Fruit fly (Drosophila melanogaster) whole organism, embryonic: ENCODE data around the gene CG43345.

ENCODE experiments used
- Adf1 ChIP-seq: fragments of 200-800 bp; sonication (Bioruptor generic); IDR thresholded peaks from 2 replicates; pipeline ENCODE4 v1.3.6; 2022; ENCODE audit warnings: missing biosample characterization, missing genetic modification characterization
- Antp ChIP-seq: fragments of 200-800 bp; sonication (Bioruptor generic); optimal IDR thresholded peaks from 3 replicates; lab custom pipeline; 2016; ENCODE audit warnings: missing biosample characterization, missing genetic modification characterization
- BtbVII ChIP-seq: fragments of 200-800 bp; sonication (Bioruptor generic); optimal IDR thresholded peaks from 3 replicates; lab custom pipeline; 2017; ENCODE audit warnings: missing biosample characterization, mild to moderate bottlenecking, missing genetic modification characterization
- CG10209 ChIP-seq: fragments of 200-800 bp; sonication (Bioruptor generic); optimal IDR thresholded peaks from 3 replicates; lab custom pipeline; 2017; ENCODE audit warnings: missing biosample characterization, mild to moderate bottlenecking, missing genetic modification characterization, missing genetic modification reagents
- CG10462 ChIP-seq: fragments of 200-800 bp; sonication (Bioruptor generic); optimal IDR thresholded peaks from 2 replicates; lab custom pipeline; 2016; ENCODE audit warnings: missing biosample characterization, missing genetic modification characterization
- CG10654 ChIP-seq: fragments of 200-800 bp; sonication (Bioruptor generic); optimal IDR thresholded peaks from 2 replicates; lab custom pipeline; 2016; ENCODE audit warnings: missing biosample characterization, missing genetic modification characterization
- CG12769 ChIP-seq: fragments of 200-800 bp; sonication (Bioruptor generic); optimal IDR thresholded peaks from 2 replicates; lab custom pipeline; 2019; ENCODE audit warnings: missing biosample characterization, mild to moderate bottlenecking, missing genetic modification characterization, moderate library complexity
- CG13894 ChIP-seq: fragments of 200-800 bp; sonication (Bioruptor generic); optimal IDR thresholded peaks from 3 replicates; lab custom pipeline; 2018; ENCODE audit warnings: missing biosample characterization, mild to moderate bottlenecking, missing genetic modification characterization, moderate library complexity
- CG14667 ChIP-seq: fragments of 200-800 bp; sonication (Bioruptor generic); IDR thresholded peaks from 2 replicates; pipeline ENCODE4 v1.3.6; 2022; ENCODE audit warnings: missing biosample characterization, missing genetic modification characterization
- CG17328 ChIP-seq: fragments of 200-800 bp; sonication (Bioruptor generic); IDR thresholded peaks from 2 replicates; pipeline ENCODE4 v1.3.6; 2022; ENCODE audit warnings: missing biosample characterization, missing genetic modification characterization
- CG17912 ChIP-seq: fragments of 200-800 bp; sonication (Bioruptor generic); optimal IDR thresholded peaks from 2 replicates; lab custom pipeline; 2018; ENCODE audit warnings: missing biosample characterization, mild to moderate bottlenecking, missing genetic modification characterization
- CG18599 ChIP-seq: fragments of 200-800 bp; sonication (Bioruptor generic); optimal IDR thresholded peaks from 3 replicates; lab custom pipeline; 2017; ENCODE audit warnings: missing biosample characterization, missing genetic modification characterization, mild to moderate bottlenecking, moderate library complexity, missing genetic modification reagents
- CG18619 ChIP-seq: fragments of 200-800 bp; sonication (Bioruptor generic); optimal IDR thresholded peaks from 3 replicates; lab custom pipeline; 2017; ENCODE audit warnings: missing biosample characterization, mild to moderate bottlenecking, missing genetic modification characterization
- CG2889 ChIP-seq: fragments of 200-800 bp; sonication (Bioruptor generic); IDR thresholded peaks from 3 replicates; pipeline ENCODE4 v1.3.6; 2022; ENCODE audit warnings: missing biosample characterization, missing genetic modification characterization
- CG32772 ChIP-seq: fragments of 200-800 bp; sonication (Bioruptor generic); IDR thresholded peaks from 2 replicates; pipeline ENCODE4 v1.3.6; 2022; ENCODE audit warnings: missing biosample characterization, missing genetic modification characterization
- CG3995 ChIP-seq: fragments of 200-800 bp; sonication (Bioruptor generic); optimal IDR thresholded peaks from 3 replicates; lab custom pipeline; 2016; ENCODE audit warnings: missing biosample characterization, missing genetic modification characterization
- CG43689 ChIP-seq: fragments of 200-800 bp; sonication (Bioruptor generic); IDR thresholded peaks from 2 replicates; pipeline ENCODE4 v1.3.6; 2022; ENCODE audit warnings: missing biosample characterization, missing genetic modification characterization
- CG5245 ChIP-seq: fragments of 200-800 bp; sonication (Bioruptor generic); optimal IDR thresholded peaks from 3 replicates; lab custom pipeline; 2016; ENCODE audit warnings: missing biosample characterization, missing genetic modification characterization
- CG8924 ChIP-seq: fragments of 200-800 bp; optimal IDR thresholded peaks from 3 replicates; lab custom pipeline; 2019; ENCODE audit warnings: missing biosample characterization, mild to moderate bottlenecking, missing genetic modification characterization, moderate library complexity
- CG9609 ChIP-seq: fragments of 200-800 bp; sonication (Bioruptor generic); optimal IDR thresholded peaks from 3 replicates; lab custom pipeline; 2016; ENCODE audit warnings: missing biosample characterization, missing genetic modification characterization
- CHES-1-like ChIP-seq: fragments of 200-800 bp; sonication (Bioruptor generic); optimal IDR thresholded peaks from 2 replicates; lab custom pipeline; 2016; ENCODE audit warnings: missing biosample characterization, missing genetic modification characterization
- Doc2 ChIP-seq: fragments of 200-800 bp; sonication (Bioruptor generic); IDR thresholded peaks from 2 replicates; pipeline ENCODE4 v1.3.6; 2022; ENCODE audit warnings: missing biosample characterization, missing genetic modification characterization
- Dref ChIP-seq: fragments of 200-800 bp; sonication (Bioruptor generic); IDR thresholded peaks from 2 replicates; pipeline ENCODE4 v1.3.6; 2022; ENCODE audit warnings: missing biosample characterization, missing genetic modification characterization
- Ets65A ChIP-seq: fragments of 200-800 bp; sonication (Bioruptor generic); peaks from one replicate; lab custom pipeline; 2016; ENCODE audit warnings: missing biosample characterization, missing genetic modification characterization
- Fer1 ChIP-seq: fragments of 200-800 bp; sonication (Bioruptor generic); optimal IDR thresholded peaks from 2 replicates; lab custom pipeline; 2017; ENCODE audit warnings: missing biosample characterization, mild to moderate bottlenecking, missing genetic modification characterization
- HHEX ChIP-seq: fragments of 200-800 bp; sonication (Bioruptor generic); optimal IDR thresholded peaks from 3 replicates; lab custom pipeline; 2017; ENCODE audit warnings: missing biosample characterization, mild to moderate bottlenecking, missing genetic modification characterization, missing genetic modification reagents
- Hr78 ChIP-seq, 2 experiments: fragments of 200-800 bp in 1 of 2; fragments of >200 bp in 1 of 2; sonication (Bioruptor generic) in 1 of 2; optimal IDR thresholded peaks; 2 replicates each; lab custom pipeline; 2017 to 2019; ENCODE audit warnings: missing biosample characterization in 2 of 2, missing genetic modification characterization in 2 of 2, mild to moderate bottlenecking in 1 of 2, moderate library complexity in 1 of 2
- PHDP ChIP-seq: fragments of 200-800 bp; sonication (Bioruptor generic); optimal IDR thresholded peaks from 3 replicates; lab custom pipeline; 2018; ENCODE audit warnings: missing biosample characterization, mild to moderate bottlenecking, missing genetic modification characterization, moderate library complexity
- Poxn ChIP-seq: fragments of 200-800 bp; sonication (Bioruptor generic); IDR thresholded peaks from 2 replicates; pipeline ENCODE4 v1.3.6; 2022; ENCODE audit warnings: missing biosample characterization, missing genetic modification characterization
- Ptx1 ChIP-seq: fragments of 200-800 bp; sonication (Bioruptor generic); IDR thresholded peaks from 2 replicates; pipeline ENCODE4 v1.3.6; 2022; ENCODE audit warnings: missing biosample characterization, missing genetic modification characterization
- Rfx ChIP-seq: fragments of 200-800 bp; sonication (Bioruptor generic); IDR thresholded peaks from 2 replicates; pipeline ENCODE4 v1.3.6; 2022; ENCODE audit warnings: missing biosample characterization, missing genetic modification characterization
- Six4 ChIP-seq: fragments of 200-800 bp; sonication (Bioruptor generic); optimal IDR thresholded peaks from 2 replicates; lab custom pipeline; 2016; ENCODE audit warnings: missing biosample characterization, missing genetic modification characterization
- Stat92E ChIP-seq, 3 experiments: fragments of >200 bp in 2 of 3; fragments of 200-800 bp in 1 of 3; sonication (Bioruptor generic) in 1 of 3; optimal IDR thresholded peaks; 2 replicates each; lab custom pipeline; 2017 to 2019; ENCODE audit warnings: missing biosample characterization in 3 of 3, missing genetic modification characterization in 3 of 3, mild to moderate bottlenecking in 1 of 3, moderate library complexity in 1 of 3
- bigmax ChIP-seq: fragments of 200-800 bp; sonication (Bioruptor generic); optimal IDR thresholded peaks from 2 replicates; lab custom pipeline; 2018; ENCODE audit warnings: missing biosample characterization, mild to moderate bottlenecking, missing genetic modification characterization
- croc ChIP-seq: fragments of 200-800 bp; sonication (Bioruptor generic); conservative IDR thresholded peaks from 3 replicates; pipeline ENCODE4 v1.3.6; 2022; ENCODE audit warnings: missing biosample characterization, missing genetic modification characterization
- dan ChIP-seq: fragments of 200-800 bp; sonication (Bioruptor generic); IDR thresholded peaks from 2 replicates; pipeline ENCODE4 v1.3.6; 2022; ENCODE audit warnings: missing biosample characterization, missing genetic modification characterization
- dati ChIP-seq: fragments of 200-800 bp; sonication (Bioruptor generic); IDR thresholded peaks from 2 replicates; pipeline ENCODE4 v1.3.6; 2022; ENCODE audit warnings: missing biosample characterization, missing genetic modification characterization
- ewg ChIP-seq: fragments of 200-800 bp; sonication (Bioruptor generic); optimal IDR thresholded peaks from 3 replicates; lab custom pipeline; 2017; ENCODE audit warnings: mild to moderate bottlenecking, missing biosample characterization, missing genetic modification reagents, missing genetic modification characterization
- fd3F ChIP-seq: fragments of 200-800 bp; sonication (Bioruptor generic); optimal IDR thresholded peaks from 2 replicates; lab custom pipeline; 2018; ENCODE audit warnings: missing biosample characterization, mild to moderate bottlenecking, missing genetic modification characterization, moderate library complexity
- ftz-f1 ChIP-seq: fragments of 200-800 bp; sonication (Bioruptor generic); optimal IDR thresholded peaks from 2 replicates; lab custom pipeline; 2016; ENCODE audit warnings: missing biosample characterization, missing genetic modification characterization
- gcm ChIP-seq: fragments of 200-800 bp; sonication (Bioruptor generic); optimal IDR thresholded peaks from 2 replicates; lab custom pipeline; 2019; ENCODE audit warnings: missing biosample characterization, mild to moderate bottlenecking, missing genetic modification characterization, moderate library complexity
- h ChIP-seq: fragments of >200 bp; optimal IDR thresholded peaks from 2 replicates; lab custom pipeline; 2017
- hbn ChIP-seq: fragments of 200-800 bp; sonication (Bioruptor generic); IDR thresholded peaks from 2 replicates; pipeline ENCODE4 v1.3.6; 2022; ENCODE audit warnings: missing biosample characterization, missing genetic modification characterization; ENCODE audit not compliant: partially characterized antibody
- hth ChIP-seq: fragments of >200 bp; optimal IDR thresholded peaks from 2 replicates; lab custom pipeline; 2017; ENCODE audit warnings: inconsistent platforms
- kah ChIP-seq: fragments of 200-800 bp; sonication (Bioruptor generic); optimal IDR thresholded peaks from 2 replicates; lab custom pipeline; 2018; ENCODE audit warnings: missing biosample characterization, mild to moderate bottlenecking, missing genetic modification characterization
- lab ChIP-seq: fragments of 200-800 bp; sonication (Bioruptor generic); optimal IDR thresholded peaks from 3 replicates; lab custom pipeline; 2017; ENCODE audit warnings: missing biosample characterization, missing genetic modification characterization, mild to moderate bottlenecking, moderate library complexity, missing genetic modification reagents
- prd ChIP-seq, 3 experiments: fragments of >200 bp in 2 of 3; fragments of 200-800 bp in 1 of 3; sonication (Bioruptor generic) in 1 of 3; optimal IDR thresholded peaks in 2 of 3; IDR thresholded peaks in 1 of 3; 2 replicates in 2 of 3; 3 replicates in 1 of 3; pipeline versions ENCODE4 v1.3.6 to Lab custom; 2017 to 2022; ENCODE audit warnings: missing biosample characterization in 1 of 3, missing genetic modification characterization in 1 of 3
- run ChIP-seq: fragments of 200-800 bp; sonication (Bioruptor generic); optimal IDR thresholded peaks from 3 replicates; lab custom pipeline; 2018; ENCODE audit warnings: missing biosample characterization, mild to moderate bottlenecking, missing genetic modification characterization
- tap ChIP-seq: fragments of 200-800 bp; optimal IDR thresholded peaks from 3 replicates; lab custom pipeline; 2019; ENCODE audit warnings: missing biosample characterization, mild to moderate bottlenecking, missing genetic modification characterization, moderate library complexity
- trem ChIP-seq: fragments of 200-800 bp; optimal IDR thresholded peaks from 3 replicates; lab custom pipeline; 2019; ENCODE audit warnings: missing biosample characterization, mild to moderate bottlenecking, missing genetic modification characterization, moderate library complexity
- unpg ChIP-seq: fragments of 200-800 bp; sonication (Bioruptor generic); optimal IDR thresholded peaks from 3 replicates; lab custom pipeline; 2018; ENCODE audit warnings: missing biosample characterization, mild to moderate bottlenecking, missing genetic modification characterization, moderate library complexity

Gene CG43345

DNA sequence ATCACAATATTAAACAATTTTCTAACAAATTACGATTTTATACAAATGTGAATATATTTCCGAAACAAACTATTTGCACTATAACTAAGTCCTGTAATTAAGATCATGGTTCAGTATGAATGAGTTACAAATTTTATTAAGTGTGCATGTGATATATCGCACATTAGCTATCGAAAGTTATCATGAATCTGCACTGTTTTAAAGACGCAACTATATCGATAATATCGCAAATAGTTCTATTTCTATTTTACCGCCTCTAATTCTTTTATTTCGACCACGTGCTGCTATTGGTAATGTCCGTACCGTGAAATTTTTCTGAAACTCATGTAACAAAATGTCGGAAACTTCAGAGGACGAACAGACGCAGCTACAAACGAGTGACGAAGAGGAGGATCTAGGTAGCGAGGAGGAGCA is 25.4 kb downstream of the CG43345 start, which contains the start of gene pths (continued):
- TF ChIP-seq fd3F: no peak
- no peak for TF ChIP-seq hth (lab: Kevin White, UChicago)
- TF ChIP-seq gcm (GFP tag; lab: Kevin White, UChicago): no peak
- TF ChIP-seq CG10654: peak; percentile 37
- peak; percentile 52 for TF ChIP-seq CG13894 (tag; lab: Kevin White, UChicago)
- peak; percentile 77 for TF ChIP-seq Rfx (GFP tag; lab: Robert Waterston, UW)
- no peak for TF ChIP-seq dati (GFP tag; lab: Robert Waterston, UW)
- TF ChIP-seq PHDP (tag; lab: Kevin White, UChicago): peak; percentile 4
- no peak for TF ChIP-seq lab (GFP tag; lab: Kevin White, UChicago)
- no peak for TF ChIP-seq prd (optimal IDR thresholded peaks at IDR 0.05; lab: Kevin White, UChicago)
- TF ChIP-seq prd (GFP tag; IDR thresholded peaks at IDR 0.05; lab: Robert Waterston, UW): peak; percentile 75
- no peak for TF ChIP-seq ftz-f1
- no peak for TF ChIP-seq CG32772 (GFP tag; lab: Robert Waterston, UW)
- TF ChIP-seq CG12769 (tag; lab: Kevin White, UChicago): peak; percentile 70
- TF ChIP-seq h (lab: Kevin White, UChicago): no peak
- no peak for TF ChIP-seq tap
- TF ChIP-seq CG3995 (GFP tag; lab: Kevin White, UChicago): peak; percentile 33
- TF ChIP-seq Adf1: no peak
- no peak for TF ChIP-seq run (tag; lab: Kevin White, UChicago)
- TF ChIP-seq trem (tag; lab: Kevin White, UChicago): peak; percentile 61
- TF ChIP-seq hbn (GFP tag; lab: Robert Waterston, UW): peak; percentile 79
- no peak for TF ChIP-seq CG14667 (GFP tag; lab: Robert Waterston, UW)
- no peak for TF ChIP-seq CG10462 (GFP tag; lab: Kevin White, UChicago)
- no peak for TF ChIP-seq Stat92E (GFP tag; optimal IDR thresholded peaks at IDR 0.05; lab: Kevin White, UChicago)
- no peak for TF ChIP-seq CG18599 (GFP tag; lab: Kevin White, UChicago)
- no peak for TF ChIP-seq dan (GFP tag; lab: Robert Waterston, UW)
- peak; percentile 70 for TF ChIP-seq Ptx1
- no peak for TF ChIP-seq BtbVII (GFP tag; lab: Kevin White, UChicago)
- no peak for TF ChIP-seq bigmax (GFP tag; lab: Kevin White, UChicago)
- no peak for TF ChIP-seq Doc2 (GFP tag; lab: Robert Waterston, UW)
- TF ChIP-seq CG5245 (GFP tag; lab: Kevin White, UChicago): no peak
- no peak for TF ChIP-seq croc (GFP tag; lab: Robert Waterston, UW)
- TF ChIP-seq CG18619: no peak
- peak; percentile 65 for TF ChIP-seq CHES-1-like (GFP tag; lab: Kevin White, UChicago)
- TF ChIP-seq Fer1 (GFP tag; lab: Kevin White, UChicago): no peak
- no peak for TF ChIP-seq Poxn (GFP tag; lab: Robert Waterston, UW)
- TF ChIP-seq ewg (GFP tag; lab: Kevin White, UChicago): no peak
- TF ChIP-seq Ets65A (GFP tag; lab: Kevin White, UChicago): peak; percentile 45
- no peak for TF ChIP-seq CG17912 (GFP tag; lab: Kevin White, UChicago)
- peak; percentile 40 for TF ChIP-seq Antp (GFP tag; lab: Kevin White, UChicago)
- no peak for TF ChIP-seq CG10209 (GFP tag; lab: Kevin White, UChicago)
- peak in 1 of 2 experiments; percentile 16 for TF ChIP-seq Hr78 (GFP tag; optimal IDR thresholded peaks at IDR 0.05; lab: Kevin White, UChicago)
- TF ChIP-seq CG17328 (GFP tag; lab: Robert Waterston, UW): 0 out of 2 replicates have a peak, but pooled peaks have one; percentile 28
- peak; percentile 90 for TF ChIP-seq Dref (GFP tag; lab: Robert Waterston, UW)
- no peak for TF ChIP-seq CG43689
- TF ChIP-seq CG8924 (tag; lab: Kevin White, UChicago): peak; percentile 15
- TF ChIP-seq CG2889 (GFP tag; lab: Robert Waterston, UW): 0 out of 3 replicates have a peak, but pooled peaks have one; percentile 31
- TF ChIP-seq unpg (GFP tag; lab: Kevin White, UChicago): no peak
- no peak for TF ChIP-seq HHEX (GFP tag; lab: Kevin White, UChicago)
- peak; percentile 37 for TF ChIP-seq CG9609 (GFP tag; lab: Kevin White, UChicago)
- no peak for TF ChIP-seq Six4 (GFP tag; lab: Kevin White, UChicago)
- no peak for TF ChIP-seq kah (GFP tag; lab: Kevin White, UChicago)
